Fruit fly (Drosophila melanogaster) whole organism, embryonic: ENCODE data around the gene nwk.
A peak's percentile ranks its signal among the peaks of the same experiment; 100 is the strongest.

Experiments used
- Asciz ChIP-seq: fragments of 200-800 bp; sonication (Bioruptor generic); optimal IDR thresholded peaks from 2 replicates; lab custom pipeline; 2017; ENCODE audit warnings: missing biosample characterization, mild to moderate bottlenecking, missing genetic modification characterization, missing genetic modification reagents
- CG10267 ChIP-seq: fragments of 200-800 bp; sonication (Bioruptor generic); optimal IDR thresholded peaks from 2 replicates; lab custom pipeline; 2018; ENCODE audit warnings: missing biosample characterization, mild to moderate bottlenecking, missing genetic modification characterization, moderate library complexity
- CG10321 ChIP-seq: fragments of 200-800 bp; sonication (Bioruptor generic); IDR thresholded peaks from 2 replicates; pipeline ENCODE4 v1.3.6; 2022; ENCODE audit warnings: missing biosample characterization, missing genetic modification characterization
- CG10431 ChIP-seq: fragments of 200-800 bp; sonication (Bioruptor generic); optimal IDR thresholded peaks from 3 replicates; lab custom pipeline; 2018; ENCODE audit warnings: missing biosample characterization, mild to moderate bottlenecking, missing genetic modification characterization
- CG13424 ChIP-seq: fragments of 200-800 bp; sonication (Bioruptor generic); optimal IDR thresholded peaks from 2 replicates; lab custom pipeline; 2019; ENCODE audit warnings: missing biosample characterization, mild to moderate bottlenecking, missing genetic modification characterization, moderate library complexity
- CG13894 ChIP-seq: fragments of 200-800 bp; sonication (Bioruptor generic); optimal IDR thresholded peaks from 3 replicates; lab custom pipeline; 2018; ENCODE audit warnings: missing biosample characterization, mild to moderate bottlenecking, missing genetic modification characterization, moderate library complexity
- CG14710 ChIP-seq: fragments of 200-800 bp; sonication (Bioruptor generic); optimal IDR thresholded peaks from 3 replicates; lab custom pipeline; 2019; ENCODE audit warnings: missing biosample characterization, mild to moderate bottlenecking, missing genetic modification characterization, moderate library complexity
- CG15514 ChIP-seq: fragments of 200-800 bp; sonication (Bioruptor generic); optimal IDR thresholded peaks from 3 replicates; lab custom pipeline; 2017; ENCODE audit warnings: missing biosample characterization, missing genetic modification characterization, mild to moderate bottlenecking, moderate library complexity, missing genetic modification reagents
- CG1647 ChIP-seq: fragments of 200-800 bp; sonication (Bioruptor generic); optimal IDR thresholded peaks from 3 replicates; lab custom pipeline; 2016; ENCODE audit warnings: missing biosample characterization, missing genetic modification characterization
- CG16813 ChIP-seq: fragments of 200-800 bp; sonication (Bioruptor generic); IDR thresholded peaks from 3 replicates; pipeline ENCODE4 v1.3.6; 2022; ENCODE audit warnings: missing biosample characterization, missing genetic modification characterization; ENCODE audit not compliant: partially characterized antibody
- CG2116 ChIP-seq: fragments of 200-800 bp; sonication (Bioruptor generic); optimal IDR thresholded peaks from 3 replicates; lab custom pipeline; 2018; ENCODE audit warnings: missing biosample characterization, mild to moderate bottlenecking, missing genetic modification characterization
- CG30403 ChIP-seq: fragments of 200-800 bp; sonication (Bioruptor generic); optimal IDR thresholded peaks from 3 replicates; lab custom pipeline; 2016; ENCODE audit warnings: missing biosample characterization, missing genetic modification characterization
- CG31224 ChIP-seq: fragments of 200-800 bp; sonication (Bioruptor generic); IDR thresholded peaks from 2 replicates; pipeline ENCODE4 v1.3.6; 2022; ENCODE audit warnings: missing biosample characterization, missing genetic modification characterization
- CG4820 ChIP-seq: fragments of 200-800 bp; sonication (Bioruptor generic); optimal IDR thresholded peaks from 3 replicates; lab custom pipeline; 2016; ENCODE audit warnings: missing biosample characterization, missing genetic modification characterization
- CG5245 ChIP-seq: fragments of 200-800 bp; sonication (Bioruptor generic); optimal IDR thresholded peaks from 3 replicates; lab custom pipeline; 2016; ENCODE audit warnings: missing biosample characterization, missing genetic modification characterization
- CG6683 ChIP-seq: fragments of 200-800 bp; sonication (Bioruptor generic); optimal IDR thresholded peaks from 2 replicates; lab custom pipeline; 2017; ENCODE audit warnings: missing biosample characterization, mild to moderate bottlenecking, missing genetic modification characterization, missing genetic modification reagents
- CG6791 ChIP-seq: fragments of 200-800 bp; sonication (Bioruptor generic); IDR thresholded peaks from 3 replicates; pipeline ENCODE4 v1.3.6; 2022; ENCODE audit warnings: missing biosample characterization, missing genetic modification characterization; ENCODE audit not compliant: partially characterized antibody
- CG7372 ChIP-seq: fragments of 200-800 bp; sonication (Bioruptor generic); IDR thresholded peaks from 2 replicates; pipeline ENCODE4 v1.3.6; 2022; ENCODE audit warnings: missing biosample characterization, missing genetic modification characterization
- CG8089 ChIP-seq: fragments of 200-800 bp; sonication (Bioruptor generic); optimal IDR thresholded peaks from 3 replicates; lab custom pipeline; 2016; ENCODE audit warnings: missing biosample characterization, missing genetic modification characterization
- CG8359 ChIP-seq: fragments of 200-800 bp; sonication (Bioruptor generic); optimal IDR thresholded peaks from 2 replicates; lab custom pipeline; 2017; ENCODE audit warnings: missing biosample characterization, mild to moderate bottlenecking, missing genetic modification characterization, borderline replicate concordance
- Dll ChIP-seq: fragments of 200-800 bp; sonication (Bioruptor generic); IDR thresholded peaks from 4 replicates; pipeline ENCODE4 v1.3.6; 2022; ENCODE audit warnings: missing biosample characterization, missing genetic modification characterization; ENCODE audit not compliant: partially characterized antibody
- H2.0 ChIP-seq: fragments of 200-800 bp; sonication (Bioruptor generic); IDR thresholded peaks from 2 replicates; pipeline ENCODE4 v1.3.6; 2022; ENCODE audit warnings: missing biosample characterization, missing genetic modification characterization
- Pdp1 ChIP-seq, 2 experiments: fragments of 200-800 bp; sonication (Bioruptor generic); optimal IDR thresholded peaks; 3 replicates each; lab custom pipeline; 2016; ENCODE audit warnings: missing biosample characterization in 2 of 2, missing genetic modification characterization in 2 of 2, mild to moderate bottlenecking in 1 of 2, moderate library complexity in 1 of 2
- Rfx ChIP-seq: fragments of 200-800 bp; sonication (Bioruptor generic); IDR thresholded peaks from 2 replicates; pipeline ENCODE4 v1.3.6; 2022; ENCODE audit warnings: missing biosample characterization, missing genetic modification characterization
- Scr ChIP-seq: fragments of 200-800 bp; sonication (Bioruptor generic); IDR thresholded peaks from 2 replicates; pipeline ENCODE4 v1.3.6; 2022; ENCODE audit warnings: missing biosample characterization, missing genetic modification characterization; ENCODE audit not compliant: partially characterized antibody
- Sin3A ChIP-seq: fragments of >200 bp; optimal IDR thresholded peaks from 2 replicates; lab custom pipeline; 2018
- abd-A ChIP-seq: fragments of 200-800 bp; sonication (Bioruptor generic); optimal IDR thresholded peaks from 3 replicates; lab custom pipeline; 2019; ENCODE audit warnings: missing biosample characterization, mild to moderate bottlenecking, missing genetic modification characterization, moderate library complexity
- caup ChIP-seq: fragments of 200-800 bp; sonication (Bioruptor generic); optimal IDR thresholded peaks from 3 replicates; lab custom pipeline; 2017; ENCODE audit warnings: missing biosample characterization, mild to moderate bottlenecking, missing genetic modification characterization, moderate library complexity; ENCODE audit not compliant: severe bottlenecking
- chinmo ChIP-seq: fragments of 200-800 bp; sonication (Bioruptor generic); IDR thresholded peaks from 4 replicates; pipeline ENCODE4 v1.3.6; 2022; ENCODE audit warnings: missing biosample characterization, missing genetic modification characterization; ENCODE audit not compliant: partially characterized antibody
- crp ChIP-seq, 2 experiments: fragments of 200-800 bp; sonication (Bioruptor generic); optimal IDR thresholded peaks; 2 replicates in 1 of 2; 3 replicates in 1 of 2; lab custom pipeline; 2017; ENCODE audit warnings: missing biosample characterization in 2 of 2, missing genetic modification characterization in 2 of 2, mild to moderate bottlenecking in 1 of 2, moderate library complexity in 1 of 2
- dysf ChIP-seq: fragments of 200-800 bp; sonication (Bioruptor generic); IDR thresholded peaks from 3 replicates; pipeline ENCODE4 v1.3.6; 2022; ENCODE audit warnings: missing biosample characterization, missing genetic modification characterization
- grn ChIP-seq: fragments of 200-800 bp; sonication (Bioruptor generic); optimal IDR thresholded peaks from 3 replicates; lab custom pipeline; 2017; ENCODE audit warnings: missing biosample characterization, missing genetic modification characterization
- gsb-n ChIP-seq: fragments of 200-800 bp; sonication (Bioruptor generic); optimal IDR thresholded peaks from 3 replicates; lab custom pipeline; 2018; ENCODE audit warnings: missing biosample characterization, mild to moderate bottlenecking, missing genetic modification characterization
- kay ChIP-seq: fragments of 200-800 bp; sonication (Bioruptor generic); optimal IDR thresholded peaks from 2 replicates; lab custom pipeline; 2016; ENCODE audit warnings: missing biosample characterization, missing genetic modification characterization
- lmd ChIP-seq: fragments of 200-800 bp; sonication (Bioruptor generic); IDR thresholded peaks from 2 replicates; pipeline ENCODE4 v1.3.6; 2022; ENCODE audit warnings: missing biosample characterization, missing genetic modification characterization
- mld ChIP-seq: fragments of 200-800 bp; sonication (Bioruptor generic); IDR thresholded peaks from 3 replicates; pipeline ENCODE4 v1.3.6; 2022; ENCODE audit warnings: missing biosample characterization, missing genetic modification characterization; ENCODE audit not compliant: partially characterized antibody
- nom ChIP-seq: fragments of 200-800 bp; sonication (Bioruptor generic); optimal IDR thresholded peaks from 2 replicates; lab custom pipeline; 2017; ENCODE audit warnings: missing biosample characterization, missing genetic modification characterization, mild to moderate bottlenecking, moderate library complexity, missing genetic modification reagents
- peb ChIP-seq: fragments of 200-800 bp; sonication (Bioruptor generic); IDR thresholded peaks from 2 replicates; pipeline ENCODE4 v1.3.6; 2022; ENCODE audit warnings: missing biosample characterization, missing genetic modification characterization
- pho ChIP-seq: fragments of 200-800 bp; sonication (Bioruptor generic); optimal IDR thresholded peaks from 2 replicates; lab custom pipeline; 2016; ENCODE audit warnings: missing biosample characterization, missing genetic modification characterization
- prd ChIP-seq, 3 experiments: fragments of >200 bp in 2 of 3; fragments of 200-800 bp in 1 of 3; sonication (Bioruptor generic) in 1 of 3; optimal IDR thresholded peaks in 2 of 3; IDR thresholded peaks in 1 of 3; 2 replicates in 2 of 3; 3 replicates in 1 of 3; pipeline versions ENCODE4 v1.3.6 to Lab custom; 2017 to 2022; ENCODE audit warnings: missing biosample characterization in 1 of 3, missing genetic modification characterization in 1 of 3
- repo ChIP-seq: fragments of 200-800 bp; sonication (Bioruptor generic); optimal IDR thresholded peaks from 2 replicates; lab custom pipeline; 2016; ENCODE audit warnings: missing biosample characterization, missing genetic modification characterization
- sd ChIP-seq: fragments of 200-800 bp; sonication (Bioruptor generic); optimal IDR thresholded peaks from 3 replicates; lab custom pipeline; 2018; ENCODE audit warnings: missing biosample characterization, mild to moderate bottlenecking, missing genetic modification characterization, moderate library complexity
- sna ChIP-seq: fragments of 200-800 bp; sonication (Bioruptor generic); IDR thresholded peaks from 2 replicates; pipeline ENCODE4 v1.3.6; 2022; ENCODE audit warnings: missing biosample characterization, missing genetic modification characterization; ENCODE audit not compliant: partially characterized antibody
- sqz ChIP-seq: fragments of 200-800 bp; sonication (Bioruptor generic); optimal IDR thresholded peaks from 3 replicates; lab custom pipeline; 2018; ENCODE audit warnings: missing biosample characterization, mild to moderate bottlenecking, missing genetic modification characterization
- stwl ChIP-seq: fragments of 200-800 bp; sonication (Bioruptor generic); optimal IDR thresholded peaks from 3 replicates; lab custom pipeline; 2018; ENCODE audit warnings: missing biosample characterization, mild to moderate bottlenecking, missing genetic modification characterization, moderate library complexity
- tll ChIP-seq, 2 experiments: fragments of 200-800 bp in 1 of 2; fragments of >200 bp in 1 of 2; sonication (Bioruptor generic) in 1 of 2; optimal IDR thresholded peaks; 2 replicates each; lab custom pipeline; 2017 to 2019; ENCODE audit warnings: missing biosample characterization in 2 of 2, missing genetic modification characterization in 2 of 2, mild to moderate bottlenecking in 1 of 2, moderate library complexity in 1 of 2
- toy ChIP-seq: fragments of 200-800 bp; sonication (Bioruptor generic); IDR thresholded peaks from 2 replicates; pipeline ENCODE4 v1.3.6; 2022; ENCODE audit warnings: missing biosample characterization, missing genetic modification characterization
- vvl ChIP-seq: fragments of 200-800 bp; sonication (Bioruptor generic); IDR thresholded peaks from 2 replicates; pipeline ENCODE4 v1.3.6; 2022; ENCODE audit warnings: missing biosample characterization, missing genetic modification characterization

Gene nwk

DNA sequence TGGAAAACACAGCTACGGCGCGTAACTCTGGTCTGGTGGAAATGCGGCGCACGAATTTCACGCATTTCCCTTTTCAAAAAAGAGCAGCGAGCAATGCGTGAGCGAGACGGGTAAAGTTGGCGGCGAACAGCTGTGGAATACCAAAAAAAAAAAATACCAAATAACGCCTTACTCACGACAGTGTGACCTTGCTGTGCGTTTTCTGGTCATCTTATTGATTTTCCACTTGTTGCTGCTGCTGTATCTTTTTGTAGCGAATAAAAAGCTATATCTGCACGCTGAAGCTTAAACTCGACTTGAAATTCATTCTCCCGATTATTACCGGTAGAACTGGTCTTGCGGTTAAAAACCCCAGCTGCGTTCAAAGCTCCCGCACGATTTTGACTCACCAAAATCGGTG, 3.3 kb upstream of the nwk start, which contains the start of the genes bol and Dhpr (continued):
- TF ChIP-seq prd (optimal IDR thresholded peaks at IDR 0.05; lab: Kevin White, UChicago), result no peak
- no peak for TF ChIP-seq prd (GFP tag; IDR thresholded peaks at IDR 0.05; lab: Robert Waterston, UW)
- peak; percentile 37 for TF ChIP-seq CG10431 (GFP tag; lab: Kevin White, UChicago)
- no peak for TF ChIP-seq CG8359 (GFP tag; lab: Kevin White, UChicago)
- TF ChIP-seq tll (GFP tag; optimal IDR thresholded peaks at IDR 0.05; lab: Kevin White, UChicago), result peak in 1 of 2 experiments; percentile 3
- peak; percentile 3 for TF ChIP-seq nom
- 0 out of 3 replicates have a peak, but pooled peaks have one; percentile 52 for TF ChIP-seq CG6791 (GFP tag; lab: Robert Waterston, UW)
- peak; percentile 21 for TF ChIP-seq repo
- peak; percentile 68 for TF ChIP-seq CG13894 (tag; lab: Kevin White, UChicago)
- no peak for TF ChIP-seq toy
- TF ChIP-seq CG6683 (GFP tag; lab: Kevin White, UChicago), result no peak
- peak; percentile 39 for TF ChIP-seq Asciz (GFP tag; lab: Kevin White, UChicago)
- no peak for TF ChIP-seq CG31224 (GFP tag; lab: Robert Waterston, UW)
- peak; percentile 44 for TF ChIP-seq CG14710 (tag; lab: Kevin White, UChicago)
- no peak for TF ChIP-seq mld
- TF ChIP-seq gsb-n (tag; lab: Kevin White, UChicago), result peak; percentile 22
- peak; percentile 70; the same call in 1 of the 2 replicates for TF ChIP-seq vvl
- TF ChIP-seq pho, result peak; percentile 14
- peak; percentile 70 for TF ChIP-seq Sin3A
- TF ChIP-seq CG7372, result no peak
- peak; percentile 78 for TF ChIP-seq stwl (tag; lab: Kevin White, UChicago)
- peak; percentile 84; the same call in 3 of the 4 replicates for TF ChIP-seq chinmo
- TF ChIP-seq crp (GFP tag; optimal IDR thresholded peaks at IDR 0.05; lab: Kevin White, UChicago), result peak; percentile 76 to 97
- no peak for TF ChIP-seq kay
- TF ChIP-seq CG16813 (GFP tag; lab: Robert Waterston, UW), result peak; percentile 27; the same call in 1 of the 3 replicates
- TF ChIP-seq CG2116 (GFP tag; lab: Kevin White, UChicago), result peak; percentile 15
- TF ChIP-seq CG30403, result peak; percentile 7
- no peak for TF ChIP-seq lmd
- TF ChIP-seq Rfx (GFP tag; lab: Robert Waterston, UW), result peak; percentile 57; the same call in 1 of the 2 replicates
- TF ChIP-seq CG13424, result no peak
- peak; percentile 64 for TF ChIP-seq CG10321 (GFP tag; lab: Robert Waterston, UW)
- no peak for TF ChIP-seq peb (GFP tag; lab: Robert Waterston, UW)
- TF ChIP-seq H2.0, result no peak
- TF ChIP-seq sna (GFP tag; lab: Robert Waterston, UW), result peak; percentile 65
- TF ChIP-seq CG8089 (GFP tag; lab: Kevin White, UChicago), result no peak
- TF ChIP-seq abd-A, result peak; percentile 56
- peak; percentile 56 for TF ChIP-seq Scr (GFP tag; lab: Robert Waterston, UW)
- no peak for TF ChIP-seq caup (GFP tag; lab: Kevin White, UChicago)
- peak; percentile 50; the same call in 2 of the 4 replicates for TF ChIP-seq Dll (GFP tag; lab: Robert Waterston, UW)
- 0 out of 3 replicates have a peak, but pooled peaks have one; percentile 27 for TF ChIP-seq dysf
- TF ChIP-seq sqz (GFP tag; lab: Kevin White, UChicago), result peak; percentile 49
- TF ChIP-seq CG1647 (GFP tag; lab: Kevin White, UChicago), result no peak
- peak in 1 of 2 experiments; percentile 44 for TF ChIP-seq Pdp1 (GFP tag; optimal IDR thresholded peaks at IDR 0.05; lab: Kevin White, UChicago)
- TF ChIP-seq CG15514 (GFP tag; lab: Kevin White, UChicago), result peak; percentile 74
- TF ChIP-seq CG4820 (GFP tag; lab: Kevin White, UChicago), result no peak
- TF ChIP-seq CG10267 (tag; lab: Kevin White, UChicago), result peak; percentile 44
- no peak for TF ChIP-seq CG5245
- no peak for TF ChIP-seq grn (GFP tag; lab: Kevin White, UChicago)
- TF ChIP-seq sd, result peak; percentile 39
